Worm (Caenorhabditis elegans): ENCODE results near the gene zyg-11.

Gene zyg-11

DNA sequence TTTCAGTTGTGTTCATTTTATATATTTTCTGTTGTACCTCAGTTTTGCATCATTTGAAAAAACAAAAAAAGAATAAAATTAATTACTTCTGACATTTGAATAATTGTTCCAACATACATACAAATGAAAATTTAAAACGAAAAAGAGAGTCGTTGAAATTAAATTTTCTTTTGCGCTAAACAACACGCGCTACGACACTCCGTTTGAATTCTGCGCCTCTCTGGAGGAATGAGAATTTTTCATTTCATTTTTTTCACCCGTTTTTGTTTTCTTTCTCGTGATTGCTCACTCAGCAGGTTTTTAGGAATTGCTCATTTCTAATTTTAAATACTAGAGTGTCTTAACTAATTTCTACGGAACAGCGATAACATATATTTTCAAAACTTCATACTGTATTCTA, 24.2 kb downstream of the zyg-11 start:
- no peak for TF ChIP-seq unc-62 (GFP tag; optimal IDR thresholded peaks at IDR 0.05)

DNA sequence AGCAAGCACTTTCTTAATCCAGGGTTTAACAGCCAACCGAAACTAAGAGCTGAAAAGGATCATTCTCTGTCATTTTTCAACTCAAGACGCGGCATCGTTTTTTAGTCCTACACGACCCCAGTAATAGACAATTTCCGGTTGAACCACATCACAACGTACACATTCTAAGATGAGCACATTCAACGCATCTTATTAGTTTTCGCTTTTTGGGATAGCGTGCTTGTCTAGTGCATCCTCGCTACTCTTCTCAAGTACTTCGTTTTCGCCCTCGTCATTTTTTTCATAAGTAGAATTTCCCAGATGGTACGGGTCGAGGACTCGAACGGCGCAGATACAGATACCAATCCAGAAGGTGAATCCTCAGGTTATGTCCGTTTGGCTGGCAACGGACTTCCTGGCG, 24.8 kb downstream of the zyg-11 start, which contains the start of gene T05H10.1:
Gene T05H10.1, plus strand, starts transcription at position 301 of the 400 bp plus-strand sequence.
- TF ChIP-seq unc-62 (GFP tag; optimal IDR thresholded peaks at IDR 0.05), result no peak

DNA sequence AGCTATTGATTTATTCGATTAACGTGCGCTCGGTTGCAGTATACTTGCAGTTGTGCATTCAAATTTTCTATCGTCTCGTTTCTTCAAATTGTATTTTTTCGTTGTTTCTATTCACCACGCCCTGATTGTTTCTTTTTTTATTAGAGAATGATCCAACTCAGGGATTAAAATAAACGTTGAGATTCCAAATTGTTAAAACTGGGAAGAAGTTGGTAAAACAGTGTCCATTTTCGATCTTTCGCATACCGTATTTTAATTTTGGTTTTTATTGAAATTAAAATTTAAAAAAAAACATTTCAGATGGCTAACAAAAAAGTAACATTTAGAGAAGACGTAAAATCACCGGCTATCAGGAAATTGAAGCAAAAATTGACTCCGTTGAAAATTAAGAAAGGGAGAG, 29.8 kb downstream of the zyg-11 start, which contains the start of gene apn-1:
Gene apn-1, plus strand, starts transcription at position 301 of the 400 bp plus-strand sequence.
- TF ChIP-seq unc-62 (GFP tag; optimal IDR thresholded peaks at IDR 0.05), result no peak

DNA sequence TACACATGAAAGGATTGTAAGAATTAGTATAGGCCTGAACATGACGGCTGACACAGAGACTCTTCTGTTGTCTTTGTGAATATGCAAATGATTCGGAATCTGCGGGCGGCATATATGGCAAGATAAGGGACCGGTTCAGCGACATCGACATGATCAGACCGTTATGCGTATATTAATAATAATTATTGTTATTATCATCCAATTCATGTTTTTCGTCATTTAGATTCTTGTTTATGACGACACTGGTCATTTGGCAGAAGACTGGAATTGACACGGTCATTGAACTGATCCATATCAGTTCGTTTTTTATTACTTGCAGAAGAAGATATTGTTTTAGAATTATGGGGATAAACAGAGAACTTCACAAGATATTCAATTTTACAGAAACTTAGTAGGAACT, 33.0 kb downstream of the zyg-11 start, which contains the start of gene mtre-1:
Gene mtre-1, minus strand, starts transcription at position 101 of the 400 bp plus-strand sequence.
- no peak for TF ChIP-seq unc-62 (GFP tag; optimal IDR thresholded peaks at IDR 0.05)

ce11 chrII:8051330-8051729, 33.9 kb downstream of the zyg-11 start:
- no peak for TF ChIP-seq unc-62 (GFP tag; optimal IDR thresholded peaks at IDR 0.05)

ce11 chrII:8052172-8052571, 34.7 kb downstream of the zyg-11 start:
- no peak for TF ChIP-seq unc-62 (GFP tag; optimal IDR thresholded peaks at IDR 0.05)

ce11 chrII:8052850-8053249, 35.4 kb downstream of the zyg-11 start, which contains the start of gene T05H10.4:
T05H10.4 (plus strand) TSS chrII:8053150.
- no peak for TF ChIP-seq unc-62 (GFP tag; optimal IDR thresholded peaks at IDR 0.05)

DNA sequence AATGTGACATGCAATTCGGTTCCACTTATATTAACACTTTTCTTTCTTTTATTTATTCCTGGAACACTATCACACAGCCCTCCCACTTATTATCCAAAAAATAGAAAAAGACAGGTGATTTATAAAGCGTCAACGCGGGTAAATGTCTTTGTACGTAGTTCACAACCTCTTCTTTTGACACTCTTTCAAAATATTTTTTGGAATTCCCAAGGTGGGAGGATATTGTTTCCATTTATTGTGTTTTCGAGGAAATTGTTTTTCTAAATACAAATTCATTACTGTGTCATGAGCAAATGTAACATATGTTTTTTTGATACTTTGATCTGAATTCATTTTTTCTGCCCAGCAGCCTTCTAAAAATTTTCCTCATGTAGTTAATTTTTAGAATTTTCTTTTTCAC, 40.4 kb downstream of the zyg-11 start:
- TF ChIP-seq unc-62 (GFP tag; optimal IDR thresholded peaks at IDR 0.05), result no peak

ce11 chrII:8058769-8059168, 41.3 kb downstream of the zyg-11 start, which contains the start of gene T05H10.8:
T05H10.8 (plus strand) TSS chrII:8059069.
- TF ChIP-seq unc-62 (GFP tag; optimal IDR thresholded peaks at IDR 0.05), result no peak

DNA sequence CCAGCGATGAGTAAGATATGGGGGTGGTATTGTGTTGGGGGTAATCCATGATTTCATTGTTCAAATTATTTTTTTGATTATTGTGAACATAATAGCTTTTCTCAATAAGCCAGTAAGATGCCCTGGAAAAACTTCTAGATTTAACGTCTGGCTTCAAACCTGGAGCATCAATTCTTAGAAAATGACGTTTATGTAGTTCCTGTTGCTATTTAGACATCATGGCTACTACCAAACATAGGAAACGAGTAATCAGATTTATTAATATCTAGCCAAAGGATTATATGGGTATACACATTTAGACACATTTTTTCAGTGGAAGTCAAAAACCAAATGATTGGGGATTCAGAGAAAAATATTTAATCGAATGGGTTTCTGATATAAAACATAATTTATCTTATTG, 42.1 kb downstream of the zyg-11 start:
- no peak for TF ChIP-seq unc-62 (GFP tag; optimal IDR thresholded peaks at IDR 0.05)

ce11 chrII:8062334-8062791, 44.9 kb downstream of the zyg-11 start, which contains the start of gene ufd-2:
ufd-2 (plus strand) TSS chrII:8062741.
- TF ChIP-seq unc-62 (GFP tag; optimal IDR thresholded peaks at IDR 0.05), result no peak

- no peak for TF ChIP-seq unc-62 (GFP tag; optimal IDR thresholded peaks at IDR 0.05)
Measured at ce11 chrII:8065985-8066384, 48.5 kb downstream of the zyg-11 start, which contains the start of gene pdha-1. pdha-1 (plus strand) TSS chrII:8066285.

Measured in whole organism, dauer.